Worm (Caenorhabditis elegans): ENCODE measurements around the gene T02H6.4.

The T02H6.4 gene

ce11 chrII:674116-674515, 15.7 kb upstream of the T02H6.4 start, which contains the start of gene Y39F10C.3:
TSS of gene Y39F10C.3 (plus strand) at chrII:674416.
- TF ChIP-seq R02D3.7 (tag; optimal IDR thresholded peaks at IDR 0.05), result no peak
- no peak for TF ChIP-seq fos-1 (tag; optimal IDR thresholded peaks at IDR 0.05)
- no peak for TF ChIP-seq nhr-43 (tag; optimal IDR thresholded peaks at IDR 0.05; ENCODE audit: poor library complexity, severe bottlenecking)
- no peak for TF ChIP-seq mml-1 (tag; optimal IDR thresholded peaks at IDR 0.05)
- no peak for TF ChIP-seq hmg-11 (tag; optimal IDR thresholded peaks at IDR 0.05)
- TF ChIP-seq nfya-1 (tag; optimal IDR thresholded peaks at IDR 0.05; ENCODE audit: insufficient read depth), result no peak
- TF ChIP-seq pqm-1 (tag; optimal IDR thresholded peaks at IDR 0.05), result no peak
- TF ChIP-seq jun-1 (tag; optimal IDR thresholded peaks at IDR 0.05), result no peak
- TF ChIP-seq nhr-23 (tag; optimal IDR thresholded peaks at IDR 0.05), result no peak
- no peak for TF ChIP-seq fkh-2 (tag; optimal IDR thresholded peaks at IDR 0.05)
- no peak for TF ChIP-seq pha-4 (tag; optimal IDR thresholded peaks at IDR 0.05)
- TF ChIP-seq egl-27 (tag; optimal IDR thresholded peaks at IDR 0.05), result no peak
- no peak for TF ChIP-seq elt-1 (tag; optimal IDR thresholded peaks at IDR 0.05)
- no peak for TF ChIP-seq lsy-12 (tag; optimal IDR thresholded peaks at IDR 0.05)
- TF ChIP-seq ceh-16 (tag; optimal IDR thresholded peaks at IDR 0.05), result no peak
- no peak for TF ChIP-seq nhr-12 (tag; optimal IDR thresholded peaks at IDR 0.05)

ce11 chrII:675303-675702, 14.5 kb upstream of the T02H6.4 start, which contains the start of gene Y39F10C.1:
TSS of gene Y39F10C.1 (plus strand) at chrII:675603.
- no peak for TF ChIP-seq unc-62 (GFP tag; optimal IDR thresholded peaks at IDR 0.05)
- no peak for TF ChIP-seq fkh-10 (GFP tag; optimal IDR thresholded peaks at IDR 0.05)
- TF ChIP-seq ztf-4 (tag; optimal IDR thresholded peaks at IDR 0.05), result no peak
- no peak for TF ChIP-seq pha-4 (tag; optimal IDR thresholded peaks at IDR 0.05)
- no peak for TF ChIP-seq lsy-12 (tag; optimal IDR thresholded peaks at IDR 0.05)
- no peak for TF ChIP-seq nhr-76 (tag; optimal IDR thresholded peaks at IDR 0.05)
- no peak for TF ChIP-seq ZK546.5 (tag; optimal IDR thresholded peaks at IDR 0.05)
- TF ChIP-seq hmg-11 (tag; optimal IDR thresholded peaks at IDR 0.05), result no peak
- TF ChIP-seq ceh-28 (tag; optimal IDR thresholded peaks at IDR 0.05), result no peak
- TF ChIP-seq aly-2 (tag; optimal IDR thresholded peaks at IDR 0.05), result no peak
- TF ChIP-seq ceh-82 (tag; optimal IDR thresholded peaks at IDR 0.05), result no peak
- TF ChIP-seq eor-1 (tag; optimal IDR thresholded peaks at IDR 0.05), result no peak
- TF ChIP-seq snpc-4 (tag; optimal IDR thresholded peaks at IDR 0.05), result no peak
- no peak for TF ChIP-seq nhr-12 (tag; optimal IDR thresholded peaks at IDR 0.05)
- no peak for TF ChIP-seq nhr-43 (tag; optimal IDR thresholded peaks at IDR 0.05; ENCODE audit: poor library complexity, severe bottlenecking)
- TF ChIP-seq unc-39 (tag; optimal IDR thresholded peaks at IDR 0.05), result no peak
- TF ChIP-seq nhr-25 (tag; optimal IDR thresholded peaks at IDR 0.05), result no peak

ce11 chrII:675822-676221, 14.0 kb upstream of the T02H6.4 start:
- no peak for TF ChIP-seq snpc-4 (tag; optimal IDR thresholded peaks at IDR 0.05)
- no peak for TF ChIP-seq aly-2 (tag; optimal IDR thresholded peaks at IDR 0.05)
- no peak for TF ChIP-seq tbx-2 (tag; optimal IDR thresholded peaks at IDR 0.05)
- no peak for TF ChIP-seq elt-1 (tag; optimal IDR thresholded peaks at IDR 0.05)
- no peak for TF ChIP-seq nhr-23 (tag; optimal IDR thresholded peaks at IDR 0.05)
- TF ChIP-seq nhr-76 (tag; optimal IDR thresholded peaks at IDR 0.05), result no peak
- TF ChIP-seq zag-1 (tag; optimal IDR thresholded peaks at IDR 0.05), result no peak
- no peak for TF ChIP-seq daf-12 (tag; optimal IDR thresholded peaks at IDR 0.05)
- no peak for TF ChIP-seq nhr-77 (tag; optimal IDR thresholded peaks at IDR 0.05)

ce11 chrII:678581-678980, 11.3 kb upstream of the T02H6.4 start, which contains the start of gene T02H6.9:
TSS of gene T02H6.9 (plus strand) at chrII:678881.
- TF ChIP-seq R02D3.7 (tag; optimal IDR thresholded peaks at IDR 0.05) (no peak), nhr-77 (tag; optimal IDR thresholded peaks at IDR 0.05) (no peak), fkh-2 (tag; optimal IDR thresholded peaks at IDR 0.05) (no peak), tbx-2 (tag; optimal IDR thresholded peaks at IDR 0.05) (no peak), skn-1 (tag; optimal IDR thresholded peaks at IDR 0.05) (no peak), nhr-12 (tag; optimal IDR thresholded peaks at IDR 0.05) (no peak), ztf-11 (tag; optimal IDR thresholded peaks at IDR 0.05) (no peak), nhr-11 (tag; optimal IDR thresholded peaks at IDR 0.05) (no peak), lsy-12 (tag; optimal IDR thresholded peaks at IDR 0.05) (no peak), nhr-25 (tag; optimal IDR thresholded peaks at IDR 0.05) (no peak)

ce11 chrII:680612-681011, 9.2 kb upstream of the T02H6.4 start, which contains the start of the genes T02H6.10 and T02H6.8:
TSS of gene T02H6.10 (minus strand) at chrII:680712.
TSS of gene T02H6.8 (plus strand) at chrII:680832.
- TF ChIP-seq ZK546.5 (tag; optimal IDR thresholded peaks at IDR 0.05), result no peak
- no peak for TF ChIP-seq unc-39 (tag; optimal IDR thresholded peaks at IDR 0.05)
- no peak for TF ChIP-seq elt-1 (tag; optimal IDR thresholded peaks at IDR 0.05)
- no peak for TF ChIP-seq skn-1 (tag; optimal IDR thresholded peaks at IDR 0.05)
- TF ChIP-seq nhr-43 (tag; optimal IDR thresholded peaks at IDR 0.05; ENCODE audit: poor library complexity, severe bottlenecking), result no peak
- TF ChIP-seq nhr-25 (tag; optimal IDR thresholded peaks at IDR 0.05), result no peak
- TF ChIP-seq egl-5 (tag; optimal IDR thresholded peaks at IDR 0.05), result no peak
- no peak for TF ChIP-seq nfya-1 (tag; optimal IDR thresholded peaks at IDR 0.05; ENCODE audit: insufficient read depth)
- no peak for TF ChIP-seq fos-1 (tag; optimal IDR thresholded peaks at IDR 0.05)
- TF ChIP-seq mdl-1 (tag; optimal IDR thresholded peaks at IDR 0.05), result no peak
- no peak for TF ChIP-seq ceh-82 (tag; optimal IDR thresholded peaks at IDR 0.05)
- TF ChIP-seq snpc-4 (tag; optimal IDR thresholded peaks at IDR 0.05), result no peak
- TF ChIP-seq ceh-9 (tag; optimal IDR thresholded peaks at IDR 0.05), result no peak

Measured in whole organism, L3 larva.